Worm (Caenorhabditis elegans): ENCODE results near the gene F31E3.2.

F31E3.2 gene

ce11 chrIII:6979584-6979983, 5.8 kb downstream of the F31E3.2 start, which contains the start of gene ceh-20:
TSS of gene ceh-20 (plus strand) at chrIII:6979884.
- TF ChIP-seq sma-3 (GFP tag; optimal IDR thresholded peaks at IDR 0.05) (no peak), nhr-10 (tag; optimal IDR thresholded peaks at IDR 0.05) (no peak), mab-5 (tag; optimal IDR thresholded peaks at IDR 0.05) (no peak), egl-27 (tag; optimal IDR thresholded peaks at IDR 0.05) (no peak), peb-1 (tag; optimal IDR thresholded peaks at IDR 0.05) (no peak), lsy-2 (tag; optimal IDR thresholded peaks at IDR 0.05) (no peak), nhr-12 (tag; optimal IDR thresholded peaks at IDR 0.05) (no peak), sma-9 (GFP tag; optimal IDR thresholded peaks at IDR 0.05) (no peak), sma-9 (tag; optimal IDR thresholded peaks at IDR 0.05) (no peak), nhr-129 (tag; optimal IDR thresholded peaks at IDR 0.05) (no peak), gmeb-1 (tag; optimal IDR thresholded peaks at IDR 0.05) (no peak), ztf-4 (tag; optimal IDR thresholded peaks at IDR 0.05) (no peak), F13H6.1 (tag; optimal IDR thresholded peaks at IDR 0.05) (no peak)

DNA sequence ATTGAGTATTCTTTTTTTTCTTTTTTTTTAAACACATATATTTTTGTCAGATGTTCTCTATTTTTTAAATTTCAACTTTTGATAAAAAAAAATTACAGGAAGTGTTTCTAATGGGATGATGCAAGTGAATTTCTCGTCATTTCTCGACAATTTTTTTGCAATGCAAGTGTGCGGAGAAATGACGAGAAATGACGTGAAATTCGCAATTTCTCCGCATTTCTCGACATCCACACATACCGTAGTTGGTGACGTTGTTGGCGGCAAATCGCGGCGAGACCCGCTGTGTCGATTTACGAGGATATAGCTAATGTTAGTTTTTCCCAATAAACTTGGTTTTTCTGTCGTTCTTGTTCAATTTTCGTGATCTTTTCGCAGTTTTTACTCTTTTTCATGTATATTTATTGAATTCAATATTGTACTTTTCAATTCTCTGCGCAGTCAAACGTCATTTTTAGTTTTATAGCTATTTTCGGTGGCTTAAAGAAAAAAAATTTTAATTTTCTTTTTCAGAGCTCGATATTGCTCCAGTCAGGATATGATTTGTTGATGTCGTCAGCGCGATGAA, 8.3 kb downstream of the F31E3.2 start, which contains the start of gene F31E3.6:
F31E3.6 (plus strand) TSS at position 93 of the 565 bp plus-strand sequence.
- TF ChIP-seq lsy-2 (tag; optimal IDR thresholded peaks at IDR 0.05): peak; percentile 22 to 79

DNA sequence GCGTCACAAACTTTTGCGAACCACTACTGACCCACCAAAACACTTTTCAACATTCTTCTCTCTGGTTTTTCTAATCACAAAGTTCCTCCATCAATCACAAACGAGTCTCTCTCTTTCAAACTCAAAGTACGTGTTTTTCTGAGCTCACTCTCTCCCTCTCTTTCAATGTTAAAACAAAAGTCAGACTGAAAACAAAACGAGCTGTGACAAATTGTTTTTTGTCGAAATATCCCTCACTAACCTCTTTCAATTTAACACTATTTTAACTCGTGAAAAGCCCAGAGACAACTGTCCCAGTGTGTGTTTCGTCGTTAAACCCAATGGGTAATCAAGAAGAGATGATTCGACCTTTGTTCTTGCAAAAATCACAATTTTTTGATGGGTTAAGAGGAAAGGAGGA, 14.3 kb downstream of the F31E3.2 start:
- TF ChIP-seq ztf-1 (GFP tag; conservative IDR thresholded peaks at IDR 0.05): no peak
- TF ChIP-seq blmp-1 (tag; optimal IDR thresholded peaks at IDR 0.05; ENCODE audit: insufficient read depth): no peak
- no peak for TF ChIP-seq snpc-4 (tag; optimal IDR thresholded peaks at IDR 0.05)
- TF ChIP-seq alr-1 (tag; optimal IDR thresholded peaks at IDR 0.05): no peak
- TF ChIP-seq crh-2 (tag; optimal IDR thresholded peaks at IDR 0.05): no peak
- no peak for TF ChIP-seq elt-3 (tag; optimal IDR thresholded peaks at IDR 0.05)
- no peak for TF ChIP-seq mbf-1 (tag; optimal IDR thresholded peaks at IDR 0.05)
- TF ChIP-seq sem-4 (tag; optimal IDR thresholded peaks at IDR 0.05): peak; percentile 40
- TF ChIP-seq zag-1 (tag; optimal IDR thresholded peaks at IDR 0.05): no peak
- TF ChIP-seq lin-11 (tag; optimal IDR thresholded peaks at IDR 0.05): no peak
- TF ChIP-seq nhr-25 (tag; optimal IDR thresholded peaks at IDR 0.05): no peak
- no peak for TF ChIP-seq ztf-11 (tag; optimal IDR thresholded peaks at IDR 0.05)
- TF ChIP-seq ceh-82 (tag; optimal IDR thresholded peaks at IDR 0.05): no peak
- TF ChIP-seq skn-1 (tag; optimal IDR thresholded peaks at IDR 0.05): no peak
- no peak for TF ChIP-seq fos-1 (tag; optimal IDR thresholded peaks at IDR 0.05)
- TF ChIP-seq nhr-237 (tag; optimal IDR thresholded peaks at IDR 0.05): no peak
- no peak for TF ChIP-seq ceh-16 (tag; optimal IDR thresholded peaks at IDR 0.05)
- TF ChIP-seq lin-39 (tag; optimal IDR thresholded peaks at IDR 0.05): peak; percentile 12
- no peak for TF ChIP-seq ama-1 (optimal IDR thresholded peaks at IDR 0.05)
- TF ChIP-seq sma-3 (GFP tag; optimal IDR thresholded peaks at IDR 0.05): no peak
- no peak for TF ChIP-seq mdl-1 (tag; optimal IDR thresholded peaks at IDR 0.05)
- peak; percentile 70 for TF ChIP-seq C34F6.9 (tag; optimal IDR thresholded peaks at IDR 0.05)
- TF ChIP-seq nhr-10 (tag; optimal IDR thresholded peaks at IDR 0.05): no peak
- no peak for TF ChIP-seq nhr-23 (tag; optimal IDR thresholded peaks at IDR 0.05)
- TF ChIP-seq ZK546.5 (tag; optimal IDR thresholded peaks at IDR 0.05): no peak
- peak; percentile 13 for TF ChIP-seq egl-27 (tag; optimal IDR thresholded peaks at IDR 0.05)
- peak; percentile 55 for TF ChIP-seq mab-5 (tag; optimal IDR thresholded peaks at IDR 0.05)
- peak; percentile 74 for TF ChIP-seq sma-9 (GFP tag; optimal IDR thresholded peaks at IDR 0.05)
- TF ChIP-seq sma-9 (tag; optimal IDR thresholded peaks at IDR 0.05): no peak
- TF ChIP-seq elt-1 (tag; optimal IDR thresholded peaks at IDR 0.05): no peak
- TF ChIP-seq unc-39 (tag; optimal IDR thresholded peaks at IDR 0.05): no peak
- no peak for TF ChIP-seq nhr-77 (tag; optimal IDR thresholded peaks at IDR 0.05)
- TF ChIP-seq aly-2 (tag; optimal IDR thresholded peaks at IDR 0.05): no peak
- no peak for TF ChIP-seq unc-55 (GFP tag; optimal IDR thresholded peaks at IDR 0.05)
- TF ChIP-seq R02D3.7 (tag; optimal IDR thresholded peaks at IDR 0.05): no peak
- TF ChIP-seq peb-1 (tag; optimal IDR thresholded peaks at IDR 0.05): no peak
- no peak for TF ChIP-seq nhr-12 (tag; optimal IDR thresholded peaks at IDR 0.05)
- TF ChIP-seq nhr-129 (tag; optimal IDR thresholded peaks at IDR 0.05): peak; percentile 82
- no peak for TF ChIP-seq nhr-21 (tag; optimal IDR thresholded peaks at IDR 0.05)
- TF ChIP-seq Y55F3AM.14 (GFP tag; optimal IDR thresholded peaks at IDR 0.05): no peak
- peak; percentile 62 for TF ChIP-seq unc-62 (GFP tag; optimal IDR thresholded peaks at IDR 0.05)
- peak; percentile 4 for TF ChIP-seq lin-13 (GFP tag; optimal IDR thresholded peaks at IDR 0.05)
- no peak for TF ChIP-seq gmeb-1 (tag; optimal IDR thresholded peaks at IDR 0.05)
- TF ChIP-seq F13H6.1 (tag; optimal IDR thresholded peaks at IDR 0.05): peak; percentile 87
- TF ChIP-seq lsy-2 (tag; optimal IDR thresholded peaks at IDR 0.05): peak in 1 of 2 experiments; percentile 78
- peak; percentile 76 for TF ChIP-seq ztf-4 (tag; optimal IDR thresholded peaks at IDR 0.05)
- TF ChIP-seq nhr-11 (tag; optimal IDR thresholded peaks at IDR 0.05): no peak
- TF ChIP-seq dmd-4 (tag; optimal IDR thresholded peaks at IDR 0.05): no peak
- peak; percentile 60 for TF ChIP-seq nhr-6 (tag; optimal IDR thresholded peaks at IDR 0.05)

Measured in whole organism, L2 larva.